Worm (Caenorhabditis elegans) whole organism, young adult: ENCODE results near the gene C03B1.10.

Experiments used
- B0261.1 ChIP-seq: sonication (generic microtip); optimal IDR thresholded peaks from 2 replicates; lab custom pipeline; 2016; ENCODE audit warnings: mild to moderate bottlenecking, missing genetic modification characterization, moderate library complexity, missing compliant biosample characterization
- F33H1.4 ChIP-seq: fragments of 200-800 bp; sonication (Bioruptor generic); IDR thresholded peaks from 2 replicates; pipeline ENCODE4 v1.3.6; 2022; ENCODE audit warnings: missing genetic modification reagents, missing genetic modification characterization, missing compliant biosample characterization
- F37B4.10 ChIP-seq: fragments of 200-800 bp; sonication (Bioruptor generic); IDR thresholded peaks from 2 replicates; pipeline ENCODE4 v1.3.6; 2022; ENCODE audit warnings: missing genetic modification characterization, missing compliant biosample characterization
- F39B2.1 ChIP-seq: fragments of 200-800 bp; sonication (Bioruptor generic); IDR thresholded peaks from 2 replicates; pipeline ENCODE4 v1.3.6; 2022; ENCODE audit warnings: missing genetic modification reagents, missing genetic modification characterization, missing compliant biosample characterization
- F49E8.2 ChIP-seq: sonication (generic microtip); optimal IDR thresholded peaks from 3 replicates; lab custom pipeline; 2017; ENCODE audit warnings: missing genetic modification characterization, mild to moderate bottlenecking, missing compliant biosample characterization, antibody characterized with exemption, moderate library complexity; ENCODE audit not compliant: insufficient read depth
- T07F8.4 ChIP-seq: sonication (generic microtip); optimal IDR thresholded peaks from 2 replicates; lab custom pipeline; 2016; ENCODE audit warnings: mild to moderate bottlenecking, missing genetic modification characterization, moderate library complexity, missing compliant biosample characterization
- Y56A3A.18 ChIP-seq: fragments of 200-800 bp; sonication (Bioruptor generic); IDR thresholded peaks from 2 replicates; pipeline ENCODE4 v1.3.6; 2022; ENCODE audit warnings: missing genetic modification reagents, missing genetic modification characterization, missing compliant biosample characterization
- Y79H2A.3 ChIP-seq: fragments of 200-800 bp; sonication (Bioruptor generic); conservative IDR thresholded peaks from 2 replicates; pipeline ENCODE4 v1.3.6; 2022; ENCODE audit warnings: missing genetic modification reagents, missing genetic modification characterization, missing compliant biosample characterization
- aptf-2 ChIP-seq: fragments of 200-800 bp; sonication (Bioruptor generic); conservative IDR thresholded peaks from 2 replicates; pipeline ENCODE4 v1.3.6; 2022; ENCODE audit warnings: missing genetic modification reagents, missing genetic modification characterization, missing compliant biosample characterization
- cebp-1 ChIP-seq, 2 experiments: fragments of 200-800 bp in 1 of 2; sonication (Bioruptor generic) in 1 of 2; sonication (generic microtip) in 1 of 2; IDR thresholded peaks in 1 of 2; optimal IDR thresholded peaks in 1 of 2; 2 replicates each; pipeline versions ENCODE4 v1.3.6 to Lab custom; 2017 to 2022; ENCODE audit warnings: missing compliant biosample characterization in 2 of 2, missing genetic modification characterization in 2 of 2, mild to moderate bottlenecking in 1 of 2, missing genetic modification reagents in 1 of 2, moderate library complexity in 1 of 2
- ceh-27 ChIP-seq: fragments of 200-800 bp; sonication (Bioruptor generic); optimal IDR thresholded peaks from 2 replicates; lab custom pipeline; 2018; ENCODE audit warnings: mild to moderate bottlenecking, missing genetic modification characterization, moderate library complexity, missing compliant biosample characterization
- ceh-91 ChIP-seq: fragments of 200-800 bp; sonication (Bioruptor generic); IDR thresholded peaks from 2 replicates; pipeline ENCODE4 v1.3.6; 2022; ENCODE audit warnings: missing genetic modification reagents, missing genetic modification characterization, missing compliant biosample characterization
- egrh-3 ChIP-seq: fragments of 200-800 bp; sonication (Bioruptor generic); IDR thresholded peaks from 2 replicates; pipeline ENCODE4 v1.3.6; 2022; ENCODE audit warnings: missing genetic modification reagents, missing genetic modification characterization, missing compliant biosample characterization
- gei-17 ChIP-seq: fragments of 200-800 bp; sonication (Bioruptor generic); optimal IDR thresholded peaks from 2 replicates; lab custom pipeline; 2018; ENCODE audit warnings: mild to moderate bottlenecking, missing genetic modification characterization, missing compliant biosample characterization
- hsf-1 ChIP-seq: fragments of 200-800 bp; sonication (Bioruptor generic); IDR thresholded peaks from 2 replicates; pipeline ENCODE4 v1.3.6; 2022; ENCODE audit warnings: missing genetic modification reagents, missing genetic modification characterization, missing compliant biosample characterization
- let-526 ChIP-seq: fragments of 200-800 bp; sonication (Bioruptor generic); IDR thresholded peaks from 2 replicates; pipeline ENCODE4 v1.3.6; 2022; ENCODE audit warnings: missing genetic modification reagents, missing genetic modification characterization, missing compliant biosample characterization
- lin-26 ChIP-seq: fragments of 200-800 bp; sonication (Bioruptor generic); IDR thresholded peaks from 2 replicates; pipeline ENCODE4 v1.3.6; 2022; ENCODE audit warnings: missing genetic modification reagents, missing genetic modification characterization, missing compliant biosample characterization
- lsl-1 ChIP-seq: fragments of 200-800 bp; sonication (Bioruptor generic); optimal IDR thresholded peaks from 2 replicates; lab custom pipeline; 2018; ENCODE audit warnings: mild to moderate bottlenecking, missing genetic modification characterization, moderate library complexity, missing compliant biosample characterization
- madf-10 ChIP-seq: sonication (generic microtip); optimal IDR thresholded peaks from 2 replicates; lab custom pipeline; 2016; ENCODE audit warnings: mild to moderate bottlenecking, missing genetic modification characterization, missing compliant biosample characterization
- madf-3 ChIP-seq: fragments of 200-800 bp; sonication (Bioruptor generic); IDR thresholded peaks from 2 replicates; pipeline ENCODE4 v1.3.6; 2022; ENCODE audit warnings: missing genetic modification reagents, missing genetic modification characterization, missing compliant biosample characterization
- mcd-1 ChIP-seq: fragments of 200-800 bp; sonication (Bioruptor generic); IDR thresholded peaks from 2 replicates; pipeline ENCODE4 v1.3.6; 2022; ENCODE audit warnings: missing genetic modification reagents, missing genetic modification characterization, missing compliant biosample characterization
- mxl-1 ChIP-seq: sonication (generic microtip); optimal IDR thresholded peaks from 2 replicates; lab custom pipeline; 2016; ENCODE audit warnings: missing genetic modification characterization, missing compliant biosample characterization
- nfyb-1 ChIP-seq: fragments of 200-800 bp; sonication (Bioruptor generic); IDR thresholded peaks from 2 replicates; pipeline ENCODE4 v1.3.6; 2022; ENCODE audit warnings: missing genetic modification reagents, missing genetic modification characterization, missing compliant biosample characterization
- nhr-120 ChIP-seq: fragments of 200-800 bp; sonication (Bioruptor generic); IDR thresholded peaks from 2 replicates; pipeline ENCODE4 v1.3.6; 2022; ENCODE audit warnings: missing genetic modification characterization, missing compliant biosample characterization
- nhr-179 ChIP-seq: sonication (generic microtip); optimal IDR thresholded peaks from 2 replicates; lab custom pipeline; 2016; ENCODE audit warnings: mild to moderate bottlenecking, missing genetic modification characterization, missing compliant biosample characterization
- repo-1 ChIP-seq: sonication (generic microtip); optimal IDR thresholded peaks from 2 replicates; lab custom pipeline; 2017; ENCODE audit warnings: mild to moderate bottlenecking, missing genetic modification characterization, missing compliant biosample characterization
- somi-1 ChIP-seq: fragments of 200-800 bp; sonication (Bioruptor generic); optimal IDR thresholded peaks from 2 replicates; lab custom pipeline; 2018; ENCODE audit warnings: mild to moderate bottlenecking, missing genetic modification characterization, missing compliant biosample characterization
- tbp1 ChIP-seq: fragments of 200-800 bp; sonication (Bioruptor generic); optimal IDR thresholded peaks from 2 replicates; lab custom pipeline; 2018; ENCODE audit warnings: mild to moderate bottlenecking, missing genetic modification characterization, missing compliant biosample characterization
- tbx-9 ChIP-seq: sonication (generic microtip); optimal IDR thresholded peaks from 2 replicates; lab custom pipeline; 2016; ENCODE audit warnings: borderline replicate concordance, missing genetic modification characterization, inconsistent platforms, missing compliant biosample characterization
- ztf-18 ChIP-seq: sonication (generic microtip); optimal IDR thresholded peaks from 2 replicates; lab custom pipeline; 2016; ENCODE audit warnings: missing genotype, mild to moderate bottlenecking, missing genetic modification characterization, missing compliant biosample characterization
- ztf-25 ChIP-seq: fragments of 200-800 bp; sonication (Bioruptor generic); IDR thresholded peaks from 2 replicates; pipeline ENCODE4 v1.3.6; 2022; ENCODE audit warnings: missing genetic modification reagents, missing genetic modification characterization, missing compliant biosample characterization

C03B1.10 gene

DNA sequence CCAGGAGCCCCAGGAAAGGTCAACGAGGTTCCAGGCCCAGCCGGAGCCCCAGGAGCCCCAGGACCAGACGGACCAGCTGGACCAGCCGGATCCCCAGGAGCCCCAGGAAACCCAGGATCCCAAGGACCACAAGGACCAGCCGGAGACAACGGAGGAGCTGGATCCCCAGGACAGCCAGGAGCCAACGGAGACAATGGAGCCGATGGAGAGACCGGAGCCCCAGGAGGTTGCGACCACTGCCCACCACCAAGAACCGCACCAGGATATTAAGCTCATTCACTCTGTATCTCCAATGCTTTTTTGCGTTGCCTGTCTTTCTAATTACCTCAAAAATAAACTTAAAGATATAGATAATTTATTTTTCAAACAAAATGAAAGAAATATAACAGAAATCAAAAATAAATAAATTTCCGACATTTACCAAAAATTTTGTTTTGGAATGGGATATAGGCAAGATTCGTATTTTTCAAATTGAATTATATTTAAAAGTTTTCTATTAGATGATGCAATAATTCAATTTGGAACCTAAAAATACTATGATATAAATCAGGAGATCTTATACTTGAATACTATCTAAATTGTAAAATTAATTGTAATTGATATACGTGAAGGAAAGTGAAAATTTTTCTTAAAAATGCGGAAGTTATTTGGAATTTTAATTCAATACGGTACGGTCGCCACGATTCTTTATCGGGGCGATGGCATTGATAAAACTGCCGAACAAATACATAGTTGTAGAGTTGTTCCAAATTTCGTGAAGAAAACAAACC is 33.4 kb downstream of the C03B1.10 start:
- peak; percentile 52 for TF ChIP-seq egrh-3 (GFP tag; lab: Robert Waterston, UW)

DNA sequence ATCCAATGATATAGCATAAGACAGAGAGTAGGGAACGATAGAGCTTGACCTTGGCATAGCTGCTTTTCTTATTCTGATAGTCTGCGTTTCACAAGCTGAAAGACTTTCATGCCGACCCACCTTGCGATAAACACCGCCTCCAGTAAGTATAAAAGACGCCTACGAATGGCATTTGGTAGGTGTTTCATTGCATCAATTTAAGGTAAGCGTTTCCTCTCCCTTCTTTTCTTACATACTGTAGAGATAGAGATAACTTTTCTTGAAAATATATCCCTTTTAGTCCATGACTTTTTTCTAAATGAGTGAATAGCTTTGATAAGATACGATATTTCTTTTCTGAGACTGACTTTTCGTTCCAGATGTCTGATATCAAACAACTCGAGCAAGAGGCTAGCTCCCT is 34.5 kb downstream of the C03B1.10 start, which contains the start of gene col-167:
Gene col-167 (plus strand): TSS at position 360 of the 400 bp plus-strand sequence.
- TF ChIP-seq T07F8.4 (tag; lab: Kevin White, UChicago) (no peak), nfyb-1 (GFP tag; lab: Robert Waterston, UW) (no peak), ceh-91 (GFP tag; lab: Robert Waterston, UW) (no peak), gei-17 (GFP tag; lab: Kevin White, UChicago) (no peak), tbp1 (GFP tag; lab: Kevin White, UChicago) (no peak), Y79H2A.3 (GFP tag; lab: Robert Waterston, UW) (no peak), lsl-1 (GFP tag; lab: Kevin White, UChicago) (no peak), ztf-25 (no peak), aptf-2 (GFP tag; lab: Robert Waterston, UW) (no peak), lin-26 (no peak), madf-3 (GFP tag; lab: Robert Waterston, UW) (no peak)

- TF ChIP-seq F49E8.2, result no peak
- no peak for TF ChIP-seq ztf-18
- no peak for TF ChIP-seq egrh-3 (GFP tag; lab: Robert Waterston, UW)
- no peak for TF ChIP-seq nhr-120
- no peak for TF ChIP-seq F37B4.10 (GFP tag; lab: Robert Waterston, UW)
- no peak for TF ChIP-seq aptf-2 (GFP tag; lab: Robert Waterston, UW)
- TF ChIP-seq cebp-1 (GFP tag; IDR thresholded peaks at IDR 0.05; lab: Robert Waterston, UW), result no peak
- TF ChIP-seq cebp-1 (tag; optimal IDR thresholded peaks at IDR 0.05; lab: Kevin White, UChicago), result no peak
- no peak for TF ChIP-seq F33H1.4 (GFP tag; lab: Robert Waterston, UW)
- TF ChIP-seq nhr-179 (tag; lab: Kevin White, UChicago), result no peak
- TF ChIP-seq madf-10, result no peak
- TF ChIP-seq B0261.1 (tag; lab: Kevin White, UChicago), result no peak
- TF ChIP-seq let-526 (GFP tag; lab: Robert Waterston, UW), result no peak
- no peak for TF ChIP-seq mcd-1 (GFP tag; lab: Robert Waterston, UW)
- TF ChIP-seq mxl-1 (tag; lab: Kevin White, UChicago), result no peak
- no peak for TF ChIP-seq somi-1 (GFP tag; lab: Kevin White, UChicago)
- no peak for TF ChIP-seq Y56A3A.18
- TF ChIP-seq tbx-9 (tag; lab: Kevin White, UChicago), result no peak
Measured at ce11 chrX:6321380-6321779, 36.3 kb downstream of the C03B1.10 start.

DNA sequence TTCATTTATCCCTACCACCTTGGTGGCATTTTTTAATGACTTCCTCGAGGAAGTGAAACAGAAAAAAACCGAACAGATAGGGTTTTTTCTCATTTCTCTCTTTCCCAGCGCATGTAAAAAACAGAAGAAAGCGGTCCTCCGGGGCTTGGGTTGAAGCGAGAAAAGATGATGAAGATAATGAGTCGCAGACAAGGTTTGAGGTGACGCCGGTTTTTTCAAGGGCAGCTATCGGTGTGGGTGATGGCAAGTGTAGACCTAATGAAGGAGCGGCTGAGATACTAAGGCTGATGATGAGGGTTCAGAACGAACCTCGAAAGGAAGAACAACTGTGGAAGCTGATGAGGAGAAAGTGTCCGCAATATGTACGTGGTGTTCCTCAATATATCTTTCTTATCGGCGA is 36.8 kb downstream of the C03B1.10 start:
- TF ChIP-seq madf-3 (GFP tag; lab: Robert Waterston, UW) (no peak), ceh-27 (GFP tag; lab: Kevin White, UChicago) (no peak), hsf-1 (GFP tag; lab: Robert Waterston, UW) (0 out of 2 replicates have a peak, but pooled peaks have one; percentile 17), repo-1 (tag; lab: Kevin White, UChicago) (no peak)

- no peak for TF ChIP-seq F39B2.1 (GFP tag; lab: Robert Waterston, UW)
- TF ChIP-seq madf-3 (GFP tag; lab: Robert Waterston, UW), result no peak
- no peak for TF ChIP-seq ceh-27 (GFP tag; lab: Kevin White, UChicago)
Measured at ce11 chrX:6319546-6319945, 38.1 kb downstream of the C03B1.10 start, which contains the start of gene chtb-3. Gene chtb-3, minus strand, starts transcription at chrX:6319646.
